Fruit fly (Drosophila melanogaster): ENCODE results near the gene CG9121.
A peak's percentile ranks its signal among the peaks of the same experiment; 100 is the strongest.

Gene CG9121

DNA sequence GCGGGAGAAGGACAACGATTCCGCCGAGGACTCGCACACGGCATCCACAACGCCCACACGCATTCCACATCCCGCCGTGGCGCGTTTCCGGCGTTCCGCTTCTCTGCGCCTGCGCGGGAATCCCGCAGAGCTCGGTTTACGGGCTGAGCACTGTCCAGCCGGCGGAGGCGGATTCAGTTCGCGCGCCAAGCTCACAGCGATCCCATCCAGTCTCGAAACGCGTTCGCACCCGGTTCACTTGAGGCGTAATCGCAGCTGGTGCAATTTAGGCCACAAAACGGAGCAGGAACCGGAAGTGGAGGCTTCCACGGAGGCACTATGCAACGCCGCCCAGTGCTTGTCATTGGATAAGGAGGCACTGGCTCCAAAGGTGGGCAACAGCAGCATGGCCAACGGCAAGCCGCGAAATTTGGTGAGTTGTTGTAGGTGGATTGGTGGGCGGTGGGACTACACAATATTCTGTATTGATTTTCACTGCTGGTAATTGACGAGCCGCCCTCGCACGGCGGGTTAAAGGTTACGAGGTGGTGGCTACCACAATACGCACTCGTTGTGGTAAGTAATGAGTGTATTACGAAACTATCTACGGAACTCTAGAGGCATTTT is 12.0 kb upstream of the CG9121 start (continued):
- TF ChIP-seq CG31388 (GFP tag; optimal IDR thresholded peaks at IDR 0.05) (no peak), CG13624 (GFP tag; optimal IDR thresholded peaks at IDR 0.05) (no peak), H15 (GFP tag; IDR thresholded peaks at IDR 0.05) (no peak), CG2712 (tag; optimal IDR thresholded peaks at IDR 0.05) (no peak), CG15601 (tag; optimal IDR thresholded peaks at IDR 0.05) (no peak), gfzf (GFP tag; optimal IDR thresholded peaks at IDR 0.05) (no peak), jumu (GFP tag; optimal IDR thresholded peaks at IDR 0.05) (no peak), Meics (GFP tag; optimal IDR thresholded peaks at IDR 0.05) (no peak), h (optimal IDR thresholded peaks at IDR 0.05) (no peak), CG2116 (GFP tag; optimal IDR thresholded peaks at IDR 0.05) (no peak), Ets97D (GFP tag; optimal IDR thresholded peaks at IDR 0.05) (peak; percentile 19), CG13123 (GFP tag; optimal IDR thresholded peaks at IDR 0.05) (no peak), CG3281 (GFP tag; optimal IDR thresholded peaks at IDR 0.05) (no peak), Hand (GFP tag; optimal IDR thresholded peaks at IDR 0.05) (no peak), Lpt (GFP tag; optimal IDR thresholded peaks at IDR 0.05) (no peak), CG7271 (tag; optimal IDR thresholded peaks at IDR 0.05) (no peak), CG12104 (GFP tag; optimal IDR thresholded peaks at IDR 0.05) (no peak), CG7357 (GFP tag; IDR thresholded peaks at IDR 0.05) (no peak), Doc3 (GFP tag; IDR thresholded peaks at IDR 0.05; ENCODE audit: partially characterized antibody) (no peak), CG12942 (GFP tag; optimal IDR thresholded peaks at IDR 0.05) (no peak), CG2129 (GFP tag; IDR thresholded peaks at IDR 0.05; ENCODE audit: partially characterized antibody) (no peak), CG5245 (GFP tag; optimal IDR thresholded peaks at IDR 0.05) (no peak), CG6654 (GFP tag; optimal IDR thresholded peaks at IDR 0.05) (no peak), CG30020 (tag; optimal IDR thresholded peaks at IDR 0.05) (no peak), NfI (GFP tag; optimal IDR thresholded peaks at IDR 0.05) (no peak), CG1832 (GFP tag; optimal IDR thresholded peaks at IDR 0.05) (peak; percentile 7), ci (GFP tag; IDR thresholded peaks at IDR 0.05) (0 out of 3 replicates have a peak, but pooled peaks have one; percentile 43), pfk (GFP tag; optimal IDR thresholded peaks at IDR 0.05) (peak; percentile 88), pum (GFP tag; optimal IDR thresholded peaks at IDR 0.05) (no peak), peb (GFP tag; IDR thresholded peaks at IDR 0.05) (no peak), croc (GFP tag; conservative IDR thresholded peaks at IDR 0.05) (no peak), lov (optimal IDR thresholded peaks at IDR 0.05) (no peak), lov (GFP tag; IDR thresholded peaks at IDR 0.05) (0 out of 3 replicates have a peak, but pooled peaks have one; percentile 30), Gsc (GFP tag; IDR thresholded peaks at IDR 0.05) (no peak), ato (GFP tag; IDR thresholded peaks at IDR 0.05; ENCODE audit: partially characterized antibody) (no peak), GATAe (GFP tag; conservative IDR thresholded peaks at IDR 0.05) (no peak), NFAT (GFP tag; IDR thresholded peaks at IDR 0.05) (peak; percentile 30; the same call in 1 of the 2 replicates), CG4328 (GFP tag; optimal IDR thresholded peaks at IDR 0.05) (no peak), zf30C (GFP tag; optimal IDR thresholded peaks at IDR 0.05) (no peak), slp2 (GFP tag; optimal IDR thresholded peaks at IDR 0.05) (no peak), CG15073 (GFP tag; optimal IDR thresholded peaks at IDR 0.05) (no peak), D19B (GFP tag; optimal IDR thresholded peaks at IDR 0.05) (no peak), jigr1 (GFP tag; IDR thresholded peaks at IDR 0.05) (no peak), CG12391 (tag; optimal IDR thresholded peaks at IDR 0.05) (no peak), CG14965 (GFP tag; optimal IDR thresholded peaks at IDR 0.05; ENCODE audit: borderline replicate concordance) (no peak), klu (GFP tag; IDR thresholded peaks at IDR 0.05) (no peak), CG10543 (GFP tag; optimal IDR thresholded peaks at IDR 0.05) (peak; percentile 20), CG31441 (GFP tag; IDR thresholded peaks at IDR 0.05) (no peak), CG7963 (GFP tag; IDR thresholded peaks at IDR 0.05; ENCODE audit: partially characterized antibody) (no peak), sr (GFP tag; IDR thresholded peaks at IDR 0.05) (no peak), bbx (GFP tag; IDR thresholded peaks at IDR 0.05; ENCODE audit: partially characterized antibody) (peak; percentile 32; the same call in 1 of the 2 replicates)

Measured in whole organism, embryonic.